Worm (Caenorhabditis elegans) whole organism, L2 larva: ENCODE measurements around the gene bbln-1.

Experiments
- C34F6.9 ChIP-seq: fragments of 150-350 bp; optimal IDR thresholded peaks from 2 replicates; lab custom pipeline; 2014; ENCODE audit warnings: missing biosample characterization, missing genetic modification characterization
- F13H6.1 ChIP-seq: sonication (generic microtip); optimal IDR thresholded peaks from 2 replicates; lab custom pipeline; 2016; ENCODE audit warnings: missing genetic modification characterization, missing compliant biosample characterization
- R02D3.7 ChIP-seq: fragments of 150-350 bp; optimal IDR thresholded peaks from 2 replicates; lab custom pipeline; 2014; ENCODE audit warnings: missing biosample characterization, missing genetic modification characterization
- ZK546.5 ChIP-seq: sonication (generic microtip); optimal IDR thresholded peaks from 2 replicates; lab custom pipeline; 2017; ENCODE audit warnings: missing biosample characterization, missing genetic modification characterization
- alr-1 ChIP-seq: fragments of 150-350 bp; optimal IDR thresholded peaks from 2 replicates; lab custom pipeline; 2014; ENCODE audit warnings: missing biosample characterization, missing genetic modification characterization
- ama-1 ChIP-seq: fragments of 150-350 bp; optimal IDR thresholded peaks from 2 replicates; lab custom pipeline; 2018; ENCODE audit warnings: inconsistent platforms
- blmp-1 ChIP-seq: sonication (generic microtip); optimal IDR thresholded peaks from 2 replicates; lab custom pipeline; 2017; ENCODE audit warnings: missing genetic modification characterization, mild to moderate bottlenecking, missing compliant biosample characterization, antibody characterized with exemption, moderate library complexity; ENCODE audit not compliant: insufficient read depth
- ceh-16 ChIP-seq: fragments of 150-350 bp; optimal IDR thresholded peaks from 2 replicates; lab custom pipeline; 2014; ENCODE audit warnings: missing biosample characterization, missing genetic modification characterization
- crh-2 ChIP-seq: sonication (generic microtip); optimal IDR thresholded peaks from 2 replicates; lab custom pipeline; 2017; ENCODE audit warnings: missing biosample characterization, missing genetic modification characterization
- dmd-4 ChIP-seq: sonication (generic microtip); optimal IDR thresholded peaks from 2 replicates; lab custom pipeline; 2017; ENCODE audit warnings: missing biosample characterization, missing genetic modification characterization
- egl-27 ChIP-seq: sonication (generic microtip); optimal IDR thresholded peaks from 3 replicates; lab custom pipeline; 2017; ENCODE audit warnings: missing biosample characterization, missing genetic modification reagents, missing genetic modification characterization
- elt-1 ChIP-seq: fragments of 150-350 bp; optimal IDR thresholded peaks from 2 replicates; lab custom pipeline; 2014; ENCODE audit warnings: missing biosample characterization, missing genetic modification characterization
- elt-3 ChIP-seq: sonication (generic microtip); optimal IDR thresholded peaks from 2 replicates; lab custom pipeline; 2017; ENCODE audit warnings: missing biosample characterization, missing genetic modification characterization
- fos-1 ChIP-seq: fragments of 150-350 bp; optimal IDR thresholded peaks from 2 replicates; lab custom pipeline; 2014; ENCODE audit warnings: missing biosample characterization, missing genetic modification characterization
- gmeb-1 ChIP-seq: fragments of 150-350 bp; optimal IDR thresholded peaks from 2 replicates; lab custom pipeline; 2014; ENCODE audit warnings: missing biosample characterization, missing genetic modification characterization
- lin-11 ChIP-seq: fragments of 150-350 bp; sonication (generic microtip); optimal IDR thresholded peaks from 2 replicates; lab custom pipeline; 2014; ENCODE audit warnings: missing biosample characterization, missing genetic modification characterization, inconsistent platforms, mixed read lengths
- lin-13 ChIP-seq: fragments of 150-350 bp; optimal IDR thresholded peaks from 2 replicates; lab custom pipeline; 2014; ENCODE audit warnings: missing biosample characterization, missing genetic modification reagents, missing genetic modification characterization
- lin-39 ChIP-seq: fragments of 150-350 bp; optimal IDR thresholded peaks from 2 replicates; lab custom pipeline; 2014; ENCODE audit warnings: missing biosample characterization, missing genetic modification reagents, missing genetic modification characterization
- lsy-2 ChIP-seq, 2 experiments: fragments of 150-350 bp in 1 of 2; sonication (generic microtip) in 1 of 2; optimal IDR thresholded peaks; 2 replicates each; lab custom pipeline; 2014 to 2017; ENCODE audit warnings: missing biosample characterization in 2 of 2, missing genetic modification characterization in 2 of 2
- mab-5 ChIP-seq: fragments of 150-350 bp; optimal IDR thresholded peaks from 2 replicates; lab custom pipeline; 2014; ENCODE audit warnings: missing biosample characterization, missing genetic modification characterization
- mdl-1 ChIP-seq, 2 experiments: fragments of 150-350 bp in 1 of 2; sonication (generic microtip) in 1 of 2; optimal IDR thresholded peaks; 2 replicates each; lab custom pipeline; 2017; ENCODE audit warnings: missing biosample characterization in 2 of 2, missing genetic modification characterization in 2 of 2
- nhr-10 ChIP-seq: sonication (generic microtip); optimal IDR thresholded peaks from 2 replicates; lab custom pipeline; 2017; ENCODE audit warnings: missing biosample characterization, missing genetic modification characterization
- nhr-11 ChIP-seq: fragments of 150-350 bp; optimal IDR thresholded peaks from 2 replicates; lab custom pipeline; 2014; ENCODE audit warnings: missing biosample characterization, missing genetic modification characterization
- nhr-12 ChIP-seq: fragments of 150-350 bp; optimal IDR thresholded peaks from 2 replicates; lab custom pipeline; 2014; ENCODE audit warnings: missing biosample characterization, missing genetic modification characterization
- nhr-129 ChIP-seq: fragments of 150-350 bp; optimal IDR thresholded peaks from 2 replicates; lab custom pipeline; 2014; ENCODE audit warnings: missing biosample characterization, missing genetic modification characterization
- nhr-21 ChIP-seq: fragments of 150-350 bp; optimal IDR thresholded peaks from 2 replicates; lab custom pipeline; 2014; ENCODE audit warnings: missing biosample characterization, missing genetic modification characterization
- nhr-23 ChIP-seq: fragments of 150-350 bp; optimal IDR thresholded peaks from 2 replicates; lab custom pipeline; 2014; ENCODE audit warnings: missing biosample characterization, missing genetic modification reagents, missing genetic modification characterization
- nhr-25 ChIP-seq: fragments of 150-350 bp; sonication (generic microtip); optimal IDR thresholded peaks from 3 replicates; lab custom pipeline; 2014; ENCODE audit warnings: missing biosample characterization, missing genetic modification characterization
- nhr-6 ChIP-seq: fragments of 150-350 bp; optimal IDR thresholded peaks from 2 replicates; lab custom pipeline; 2014; ENCODE audit warnings: missing biosample characterization, missing genetic modification characterization
- nhr-77 ChIP-seq: fragments of 150-350 bp; optimal IDR thresholded peaks from 2 replicates; lab custom pipeline; 2014; ENCODE audit warnings: missing biosample characterization, missing genetic modification characterization
- peb-1 ChIP-seq: fragments of 150-350 bp; optimal IDR thresholded peaks from 2 replicates; lab custom pipeline; 2014; ENCODE audit warnings: missing biosample characterization, missing genetic modification characterization
- sem-4 ChIP-seq: fragments of 150-350 bp; optimal IDR thresholded peaks from 2 replicates; lab custom pipeline; 2014; ENCODE audit warnings: missing biosample characterization, missing genetic modification reagents, missing genetic modification characterization
- skn-1 ChIP-seq: sonication (generic microtip); optimal IDR thresholded peaks from 2 replicates; lab custom pipeline; 2017; ENCODE audit warnings: missing biosample characterization, missing genetic modification characterization
- sma-3 ChIP-seq: sonication (generic microtip); optimal IDR thresholded peaks from 2 replicates; lab custom pipeline; 2016; ENCODE audit warnings: missing genetic modification reagents, missing genetic modification characterization, missing compliant biosample characterization
- sma-9 ChIP-seq, 2 experiments: fragments of 150-350 bp in 1 of 2; sonication (generic microtip) in 1 of 2; optimal IDR thresholded peaks; 2 replicates each; lab custom pipeline; 2014 to 2016; ENCODE audit warnings: missing genetic modification characterization in 2 of 2, mild to moderate bottlenecking in 1 of 2, missing biosample characterization in 1 of 2, missing compliant biosample characterization in 1 of 2, missing genetic modification reagents in 1 of 2, moderate library complexity in 1 of 2
- unc-39 ChIP-seq: fragments of 150-350 bp; optimal IDR thresholded peaks from 2 replicates; lab custom pipeline; 2014; ENCODE audit warnings: missing biosample characterization, missing genetic modification characterization
- unc-55 ChIP-seq: fragments of 150-350 bp; sonication (generic microtip); optimal IDR thresholded peaks from 3 replicates; lab custom pipeline; 2014; ENCODE audit warnings: missing biosample characterization, missing genetic modification reagents, missing genetic modification characterization
- unc-62 ChIP-seq: fragments of 150-350 bp; optimal IDR thresholded peaks from 2 replicates; lab custom pipeline; 2014; ENCODE audit warnings: missing biosample characterization, missing genetic modification reagents, missing genetic modification characterization
- zag-1 ChIP-seq: fragments of 150-350 bp; optimal IDR thresholded peaks from 2 replicates; lab custom pipeline; 2014; ENCODE audit warnings: missing biosample characterization, missing genetic modification characterization
- ztf-1 ChIP-seq: fragments of 200-800 bp; sonication (Bioruptor generic); conservative IDR thresholded peaks from 2 replicates; pipeline ENCODE4 v1.3.6; 2022; ENCODE audit warnings: missing genetic modification characterization, missing compliant biosample characterization
- ztf-11 ChIP-seq: sonication (generic microtip); optimal IDR thresholded peaks from 2 replicates; lab custom pipeline; 2017; ENCODE audit warnings: missing biosample characterization, missing genetic modification characterization
- ztf-4 ChIP-seq: fragments of 150-350 bp; optimal IDR thresholded peaks from 2 replicates; lab custom pipeline; 2014; ENCODE audit warnings: missing biosample characterization, missing genetic modification characterization

Gene bbln-1

ce11 chrX:3114306-3115133, 37.7 kb downstream of the bbln-1 start, which contains the start of gene gpd-2:
Gene gpd-2 (minus strand): TSS chrX:3114689.
- no peak for TF ChIP-seq alr-1 (tag; lab: Kevin White, UChicago)
- no peak for TF ChIP-seq ceh-16 (tag; lab: Kevin White, UChicago)
- no peak for TF ChIP-seq elt-1 (tag; lab: Kevin White, UChicago)
- no peak for TF ChIP-seq mab-5 (tag; lab: Kevin White, UChicago)
- no peak for TF ChIP-seq dmd-4 (tag; lab: Kevin White, UChicago)
- TF ChIP-seq R02D3.7, result no peak
- no peak for TF ChIP-seq unc-62
- no peak for TF ChIP-seq ztf-1 (GFP tag; lab: Robert Waterston, UW)
- no peak for TF ChIP-seq nhr-11
- no peak for TF ChIP-seq nhr-77 (tag; lab: Kevin White, UChicago)
- TF ChIP-seq unc-55 (GFP tag; lab: Kevin White, UChicago), result peak; percentile 74
- TF ChIP-seq nhr-23 (tag; lab: Kevin White, UChicago), result no peak
- no peak for TF ChIP-seq zag-1 (tag; lab: Kevin White, UChicago)
- TF ChIP-seq crh-2 (tag; lab: Kevin White, UChicago), result no peak
- TF ChIP-seq unc-39, result no peak
- peak; percentile 33 for TF ChIP-seq nhr-6
- TF ChIP-seq blmp-1 (tag; lab: Kevin White, UChicago), result peak; percentile 30
- no peak for TF ChIP-seq mdl-1 (tag; optimal IDR thresholded peaks at IDR 0.05; lab: Kevin White, UChicago)
- peak; percentile 3 for TF ChIP-seq sma-9 (GFP tag; optimal IDR thresholded peaks at IDR 0.05; lab: Kevin White, UChicago)
- TF ChIP-seq sma-9 (tag; optimal IDR thresholded peaks at IDR 0.05; lab: Kevin White, UChicago), result no peak
- TF ChIP-seq lin-13 (GFP tag; lab: Kevin White, UChicago), result peak; percentile 18
- TF ChIP-seq nhr-12 (tag; lab: Kevin White, UChicago), result no peak
- peak; percentile 99 for TF ChIP-seq nhr-129 (tag; lab: Kevin White, UChicago)
- TF ChIP-seq C34F6.9 (tag; lab: Kevin White, UChicago), result peak; percentile 38
- TF ChIP-seq fos-1 (tag; lab: Kevin White, UChicago), result peak; percentile 31
- no peak for TF ChIP-seq nhr-25 (tag; lab: Kevin White, UChicago)
- peak; percentile 6 for TF ChIP-seq sem-4 (tag; lab: Kevin White, UChicago)
- TF ChIP-seq ztf-4 (tag; lab: Kevin White, UChicago), result no peak
- peak in 1 of 2 experiments; percentile 37 for TF ChIP-seq lsy-2 (tag; optimal IDR thresholded peaks at IDR 0.05; lab: Kevin White, UChicago)
- no peak for TF ChIP-seq F13H6.1 (tag; lab: Kevin White, UChicago)
- peak; percentile 62 for TF ChIP-seq ama-1 (lab: Kevin White, UChicago)

ce11 chrX:3112946-3113427, 39.3 kb downstream of the bbln-1 start, which contains the start of gene gpd-3:
Gene gpd-3 (minus strand): TSS chrX:3113341.
- peak; percentile 13 for TF ChIP-seq nhr-129 (tag; lab: Kevin White, UChicago)
- no peak for TF ChIP-seq nhr-12 (tag; lab: Kevin White, UChicago)
- TF ChIP-seq gmeb-1 (tag; lab: Kevin White, UChicago), result peak; percentile 39
- TF ChIP-seq ztf-4 (tag; lab: Kevin White, UChicago), result peak; percentile 75
- peak in 1 of 2 experiments; percentile 33 for TF ChIP-seq lsy-2 (tag; optimal IDR thresholded peaks at IDR 0.05; lab: Kevin White, UChicago)
- TF ChIP-seq sma-3 (GFP tag; lab: Kevin White, UChicago), result peak; percentile 17
- TF ChIP-seq sma-9 (GFP tag; optimal IDR thresholded peaks at IDR 0.05; lab: Kevin White, UChicago), result peak; percentile 20
- no peak for TF ChIP-seq sma-9 (tag; optimal IDR thresholded peaks at IDR 0.05; lab: Kevin White, UChicago)
- TF ChIP-seq ama-1 (lab: Kevin White, UChicago), result peak; percentile 73
- peak; percentile 37 for TF ChIP-seq crh-2 (tag; lab: Kevin White, UChicago)
- TF ChIP-seq nhr-25 (tag; lab: Kevin White, UChicago), result no peak
- no peak for TF ChIP-seq unc-55 (GFP tag; lab: Kevin White, UChicago)
- no peak for TF ChIP-seq egl-27
- TF ChIP-seq nhr-21 (tag; lab: Kevin White, UChicago), result no peak

- TF ChIP-seq peb-1 (tag; lab: Kevin White, UChicago) (no peak), C34F6.9 (tag; lab: Kevin White, UChicago) (no peak), lin-11 (tag; lab: Kevin White, UChicago) (no peak), unc-39 (no peak), crh-2 (tag; lab: Kevin White, UChicago) (peak; percentile 67), egl-27 (peak; percentile 15), sem-4 (tag; lab: Kevin White, UChicago) (peak; percentile 13), mdl-1 (tag; optimal IDR thresholded peaks at IDR 0.05; lab: Kevin White, UChicago) (no peak), elt-3 (tag; lab: Kevin White, UChicago) (no peak), nhr-23 (tag; lab: Kevin White, UChicago) (no peak), skn-1 (tag; lab: Kevin White, UChicago) (no peak), ama-1 (lab: Kevin White, UChicago) (peak; percentile 95), nhr-11 (peak; percentile 74), nhr-77 (tag; lab: Kevin White, UChicago) (no peak), ztf-1 (GFP tag; lab: Robert Waterston, UW) (no peak), sma-3 (GFP tag; lab: Kevin White, UChicago) (peak; percentile 71), mab-5 (tag; lab: Kevin White, UChicago) (no peak), ztf-4 (tag; lab: Kevin White, UChicago) (peak; percentile 70), nhr-10 (tag; lab: Kevin White, UChicago) (no peak), F13H6.1 (tag; lab: Kevin White, UChicago) (peak; percentile 45), ceh-16 (tag; lab: Kevin White, UChicago) (no peak), unc-62 (no peak), lin-39 (no peak), R02D3.7 (no peak), nhr-6 (peak; percentile 60), sma-9 (GFP tag; optimal IDR thresholded peaks at IDR 0.05; lab: Kevin White, UChicago) (peak; percentile 80), sma-9 (tag; optimal IDR thresholded peaks at IDR 0.05; lab: Kevin White, UChicago) (no peak), ZK546.5 (no peak), ztf-11 (tag; lab: Kevin White, UChicago) (no peak), dmd-4 (tag; lab: Kevin White, UChicago) (no peak)
Observed at ce11 chrX:3111687-3112086, 40.6 kb downstream of the bbln-1 start.
